Fruit fly (Drosophila melanogaster): ENCODE data around the gene Saf-B.

The Saf-B gene

DNA sequence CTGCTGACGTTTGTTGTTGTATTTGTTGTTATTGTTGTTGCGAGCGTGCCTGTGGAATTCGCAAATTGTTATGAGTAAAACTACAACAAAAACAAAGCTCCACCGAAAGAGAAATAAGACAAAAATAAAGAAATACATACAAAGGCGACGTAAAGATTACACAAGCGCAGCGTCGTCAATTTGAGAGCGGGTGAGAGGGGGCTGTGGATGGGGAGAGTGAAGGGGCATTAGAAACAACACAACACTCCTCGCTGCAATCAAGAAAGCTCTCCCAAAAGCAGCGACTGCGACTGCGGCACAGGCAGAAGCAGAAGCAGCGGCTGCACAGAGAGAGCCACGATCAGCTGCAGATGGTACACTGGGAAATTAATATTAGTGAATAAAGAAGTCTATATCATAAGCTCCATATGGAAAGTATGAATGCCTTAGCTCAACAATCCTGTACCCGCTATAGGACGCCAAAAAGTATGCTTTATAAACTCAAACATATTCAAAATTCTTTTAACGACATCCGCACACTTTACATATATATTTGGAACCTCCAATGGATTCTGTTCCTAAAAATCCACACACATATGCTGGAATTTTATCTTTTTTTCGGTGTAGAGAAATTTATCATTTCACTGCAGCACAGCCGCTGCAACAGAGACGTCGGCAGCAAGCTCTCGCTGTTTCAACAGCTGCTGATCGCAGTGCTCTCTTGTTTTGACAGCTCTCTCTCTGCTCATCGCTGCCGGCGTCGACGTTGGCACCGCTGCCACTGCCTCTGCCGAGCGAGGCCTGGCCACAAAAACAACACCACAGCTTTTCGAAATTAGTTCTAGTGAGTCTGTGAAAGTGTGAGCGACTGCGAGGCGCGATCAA lies 48.5 kb upstream of the Saf-B start, which contains the start of gene CG13631 (continued):
- TF ChIP-seq zen (tag; optimal IDR thresholded peaks at IDR 0.05) (peak; percentile 85), ash1 (GFP tag; optimal IDR thresholded peaks at IDR 0.05) (no peak), CG11398 (GFP tag; optimal IDR thresholded peaks at IDR 0.05) (peak; percentile 88), CG16813 (GFP tag; IDR thresholded peaks at IDR 0.05; ENCODE audit: partially characterized antibody) (no peak), CG34224 (GFP tag; IDR thresholded peaks at IDR 0.05; ENCODE audit: partially characterized antibody) (no peak), CG15696 (tag; optimal IDR thresholded peaks at IDR 0.05) (peak; percentile 66), tap (tag; optimal IDR thresholded peaks at IDR 0.05) (peak; percentile 93), CG9437 (GFP tag; optimal IDR thresholded peaks at IDR 0.05) (peak; percentile 90), Hr3 (GFP tag; optimal IDR thresholded peaks at IDR 0.05) (peak; percentile 95), Bdp1 (GFP tag; optimal IDR thresholded peaks at IDR 0.05) (peak; percentile 86), CG9817 (tag; optimal IDR thresholded peaks at IDR 0.05) (peak; percentile 86), gem (tag; optimal IDR thresholded peaks at IDR 0.05) (peak; percentile 98), bsh (GFP tag; optimal IDR thresholded peaks at IDR 0.05) (peak; percentile 91 to 98), Trl (optimal IDR thresholded peaks at IDR 0.05) (peak; percentile 66 to 67), Trl (GFP tag; optimal IDR thresholded peaks at IDR 0.05) (peak; percentile 93), gsb-n (tag; optimal IDR thresholded peaks at IDR 0.05) (peak; percentile 96), ap (GFP tag; IDR thresholded peaks at IDR 0.05) (peak; percentile 90), CoRest (tag; optimal IDR thresholded peaks at IDR 0.05) (peak; percentile 97), CG17361 (GFP tag; IDR thresholded peaks at IDR 0.05) (peak; percentile 98), sqz (GFP tag; optimal IDR thresholded peaks at IDR 0.05) (peak; percentile 92), CG7556 (GFP tag; optimal IDR thresholded peaks at IDR 0.05) (peak; percentile 94), Hey (tag; optimal IDR thresholded peaks at IDR 0.05) (peak; percentile 51), croc (GFP tag; conservative IDR thresholded peaks at IDR 0.05) (peak; percentile 97), tio (GFP tag; optimal IDR thresholded peaks at IDR 0.05) (peak; percentile 94), ab (GFP tag; optimal IDR thresholded peaks at IDR 0.05) (peak; percentile 87), CG3847 (GFP tag; IDR thresholded peaks at IDR 0.05) (peak; percentile 71), luna (GFP tag; optimal IDR thresholded peaks at IDR 0.05) (no peak), CG3838 (GFP tag; optimal IDR thresholded peaks at IDR 0.05) (peak; percentile 52), Mes4 (GFP tag; optimal IDR thresholded peaks at IDR 0.05) (peak; percentile 96), lola (GFP tag; optimal IDR thresholded peaks at IDR 0.05) (peak in 1 of 3 experiments; percentile 96), B-H1 (GFP tag; IDR thresholded peaks at IDR 0.05) (peak; percentile 87), CG1603 (tag; optimal IDR thresholded peaks at IDR 0.05) (peak; percentile 81), sisA (GFP tag; IDR thresholded peaks at IDR 0.05) (peak; percentile 97), CG10267 (tag; optimal IDR thresholded peaks at IDR 0.05) (peak; percentile 90), eyg (GFP tag; optimal IDR thresholded peaks at IDR 0.05) (peak; percentile 84), usp (GFP tag; optimal IDR thresholded peaks at IDR 0.05) (no peak), CG6689 (GFP tag; IDR thresholded peaks at IDR 0.05) (peak; percentile 96), CG12104 (GFP tag; optimal IDR thresholded peaks at IDR 0.05) (peak; percentile 90), z (GFP tag; IDR thresholded peaks at IDR 0.05) (no peak; the same call in 2 of the 3 replicates), Nf-YA (GFP tag; IDR thresholded peaks at IDR 0.05) (peak; percentile 88), lov (optimal IDR thresholded peaks at IDR 0.05) (no peak), lov (GFP tag; IDR thresholded peaks at IDR 0.05) (peak; percentile 87), row (GFP tag; IDR thresholded peaks at IDR 0.05) (peak; percentile 94), H2.0 (GFP tag; IDR thresholded peaks at IDR 0.05) (peak; percentile 77), CG7928 (GFP tag; optimal IDR thresholded peaks at IDR 0.05) (no peak), Spps (tag; optimal IDR thresholded peaks at IDR 0.05) (peak; percentile 95), esg (GFP tag; conservative IDR thresholded peaks at IDR 0.05) (peak; percentile 93), dan (GFP tag; IDR thresholded peaks at IDR 0.05) (peak; percentile 56; the same call in 1 of the 2 replicates), exex (tag; optimal IDR thresholded peaks at IDR 0.05) (peak; percentile 41)

All from whole organism, embryonic.